Worm (Caenorhabditis elegans): Measurements from ENCODE around the gene zhit-3.

Gene zhit-3

ce11 chrV:10224619-10225018 lies 12.7 kb upstream of the zhit-3 start:
- TF ChIP-seq sox-2 (GFP tag; IDR thresholded peaks at IDR 0.05) (no peak), nfya-1 (tag; optimal IDR thresholded peaks at IDR 0.05) (no peak), F13H6.1 (tag; optimal IDR thresholded peaks at IDR 0.05) (no peak)

- TF ChIP-seq ceh-45 (GFP tag; IDR thresholded peaks at IDR 0.05) (no peak), ceh-48 (tag; optimal IDR thresholded peaks at IDR 0.05) (no peak), dmd-4 (tag; optimal IDR thresholded peaks at IDR 0.05; ENCODE audit: borderline replicate concordance) (no peak), dve-1 (tag; optimal IDR thresholded peaks at IDR 0.05) (no peak), pax-1 (tag; optimal IDR thresholded peaks at IDR 0.05) (no peak), zip-5 (tag; optimal IDR thresholded peaks at IDR 0.05) (no peak), Y22D7AL.16 (tag; optimal IDR thresholded peaks at IDR 0.05) (no peak), hlh-8 (tag; optimal IDR thresholded peaks at IDR 0.05) (no peak), ztf-16 (tag; optimal IDR thresholded peaks at IDR 0.05) (no peak), lin-11 (tag; optimal IDR thresholded peaks at IDR 0.05) (no peak), pha-2 (tag; optimal IDR thresholded peaks at IDR 0.05) (no peak), tbx-7 (tag; optimal IDR thresholded peaks at IDR 0.05) (no peak), rnt-1 (tag; optimal IDR thresholded peaks at IDR 0.05) (no peak), C08G9.2 (tag; optimal IDR thresholded peaks at IDR 0.05) (no peak), che-1 (tag; optimal IDR thresholded peaks at IDR 0.05) (no peak), nhr-11 (tag; optimal IDR thresholded peaks at IDR 0.05) (no peak), tbx-2 (tag; optimal IDR thresholded peaks at IDR 0.05) (no peak), fkh-6 (tag; optimal IDR thresholded peaks at IDR 0.05) (no peak), F13H6.1 (tag; optimal IDR thresholded peaks at IDR 0.05) (no peak), fax-1 (tag; optimal IDR thresholded peaks at IDR 0.05) (no peak)
Observed at ce11 chrV:10222007-10222406, 10.1 kb upstream of the zhit-3 start, which contains the start of gene C12D8.20. C12D8.20 (plus strand) TSS chrV:10222307.

- TF ChIP-seq pat-9 (tag; optimal IDR thresholded peaks at IDR 0.05), result no peak
- no peak for TF ChIP-seq fkh-6 (tag; optimal IDR thresholded peaks at IDR 0.05)
- no peak for TF ChIP-seq C08G9.2 (tag; optimal IDR thresholded peaks at IDR 0.05)
- TF ChIP-seq pros-1 (tag; optimal IDR thresholded peaks at IDR 0.05), result no peak
- no peak for TF ChIP-seq tbx-2 (tag; optimal IDR thresholded peaks at IDR 0.05)
- no peak for TF ChIP-seq che-1 (tag; optimal IDR thresholded peaks at IDR 0.05)
- no peak for TF ChIP-seq ceh-14 (tag; optimal IDR thresholded peaks at IDR 0.05)
- TF ChIP-seq ama-1 (optimal IDR thresholded peaks at IDR 0.05), result no peak
- no peak for TF ChIP-seq ceh-48 (tag; optimal IDR thresholded peaks at IDR 0.05)
- TF ChIP-seq ceh-6 (GFP tag; optimal IDR thresholded peaks at IDR 0.05), result no peak
- no peak for TF ChIP-seq zip-5 (tag; optimal IDR thresholded peaks at IDR 0.05)
- TF ChIP-seq F13H6.1 (tag; optimal IDR thresholded peaks at IDR 0.05), result no peak
Observed at ce11 chrV:10221317-10221716, 9.4 kb upstream of the zhit-3 start, which contains the start of the genes fipr-5 and fipr-9. fipr-5 (minus strand) TSS chrV:10221417. fipr-9 (plus strand) TSS chrV:10221662.

- TF ChIP-seq pha-4 (tag; optimal IDR thresholded peaks at IDR 0.05), result no peak
- TF ChIP-seq rnt-1 (tag; optimal IDR thresholded peaks at IDR 0.05), result no peak
- TF ChIP-seq ahr-1 (tag; optimal IDR thresholded peaks at IDR 0.05), result no peak
- no peak for TF ChIP-seq F13H6.1 (tag; optimal IDR thresholded peaks at IDR 0.05)
- TF ChIP-seq ceh-9 (tag; optimal IDR thresholded peaks at IDR 0.05), result no peak
- TF ChIP-seq ceh-19 (GFP tag; optimal IDR thresholded peaks at IDR 0.05), result no peak
- no peak for TF ChIP-seq ceh-48 (tag; optimal IDR thresholded peaks at IDR 0.05)
- TF ChIP-seq hlh-8 (tag; optimal IDR thresholded peaks at IDR 0.05), result no peak
- no peak for TF ChIP-seq elt-2 (tag; optimal IDR thresholded peaks at IDR 0.05)
- TF ChIP-seq pqm-1 (tag; optimal IDR thresholded peaks at IDR 0.05), result no peak
Observed at ce11 chrV:10220605-10221004, 8.7 kb upstream of the zhit-3 start, which contains the start of gene C12D8.13. C12D8.13 (minus strand) TSS chrV:10220705.

- no peak for TF ChIP-seq sox-4 (tag; optimal IDR thresholded peaks at IDR 0.05)
- no peak for TF ChIP-seq odd-2 (tag; optimal IDR thresholded peaks at IDR 0.05)
- TF ChIP-seq fkh-6 (tag; optimal IDR thresholded peaks at IDR 0.05), result no peak
- TF ChIP-seq K09A11.1 (tag; optimal IDR thresholded peaks at IDR 0.05; ENCODE audit: insufficient read depth), result no peak
- TF ChIP-seq ceh-34 (tag; optimal IDR thresholded peaks at IDR 0.05), result no peak
- TF ChIP-seq unc-3 (GFP tag; conservative IDR thresholded peaks at IDR 0.05), result no peak
- no peak for TF ChIP-seq unc-3 (tag; optimal IDR thresholded peaks at IDR 0.05)
- no peak for TF ChIP-seq pha-2 (tag; optimal IDR thresholded peaks at IDR 0.05)
- no peak for TF ChIP-seq hlh-13 (GFP tag; optimal IDR thresholded peaks at IDR 0.05)
- TF ChIP-seq hlh-8 (tag; optimal IDR thresholded peaks at IDR 0.05), result no peak
Observed at ce11 chrV:10216724-10217123, 4.8 kb upstream of the zhit-3 start, which contains the start of gene ZK856.14. ZK856.14 (plus strand) TSS chrV:10217024.

All from whole organism, late embryonic.